Worm (Caenorhabditis elegans) whole organism, L4 larva: ENCODE results near the gene F18E3.12.

Source experiments
- F10B5.3 ChIP-seq: sonication (generic microtip); optimal IDR thresholded peaks from 2 replicates; lab custom pipeline; 2016; ENCODE audit warnings: mild to moderate bottlenecking, missing genetic modification characterization, missing compliant biosample characterization
- F26F4.8 ChIP-seq: fragments of 200-800 bp; sonication (Bioruptor generic); conservative IDR thresholded peaks from 2 replicates; pipeline ENCODE4 v1.3.6; 2022; ENCODE audit warnings: missing genetic modification characterization, missing compliant biosample characterization
- F44E2.7 ChIP-seq: fragments of 200-800 bp; sonication (Bioruptor generic); IDR thresholded peaks from 2 replicates; pipeline ENCODE4 v2.1.2; 2022; ENCODE audit warnings: missing genetic modification characterization, missing compliant biosample characterization
- F49E8.2 ChIP-seq: sonication (generic microtip); optimal IDR thresholded peaks from 2 replicates; lab custom pipeline; 2016; ENCODE audit warnings: missing compliant biosample characterization, mild to moderate bottlenecking, missing genetic modification characterization, borderline replicate concordance
- T20F7.1 ChIP-seq: fragments of 200-800 bp; sonication (Bioruptor generic); optimal IDR thresholded peaks from 2 replicates; lab custom pipeline; 2018; ENCODE audit warnings: mild to moderate bottlenecking, missing genetic modification characterization, missing compliant biosample characterization
- Y5F2A.4 ChIP-seq: fragments of 200-800 bp; sonication (Bioruptor generic); optimal IDR thresholded peaks from 2 replicates; lab custom pipeline; 2018; ENCODE audit warnings: mild to moderate bottlenecking, missing genetic modification characterization, missing compliant biosample characterization
- Y75B8A.6 ChIP-seq: fragments of 200-800 bp; sonication (Bioruptor generic); IDR thresholded peaks from 2 replicates; pipeline ENCODE4 v1.3.6; 2022; ENCODE audit warnings: missing genetic modification reagents, missing genetic modification characterization, missing compliant biosample characterization
- ZK546.5 ChIP-seq, 2 experiments: sonication (generic microtip); optimal IDR thresholded peaks; 2 replicates each; lab custom pipeline; 2017; ENCODE audit warnings: missing biosample characterization in 2 of 2, missing genetic modification characterization in 2 of 2
- ama-1 ChIP-seq: fragments of 150-350 bp; optimal IDR thresholded peaks from 2 replicates; lab custom pipeline; 2014; ENCODE audit warnings: inconsistent platforms, mixed read lengths
- ceh-20 ChIP-seq: fragments of 200-800 bp; sonication (Bioruptor generic); IDR thresholded peaks from 2 replicates; pipeline ENCODE4 v1.3.6; 2022; ENCODE audit warnings: missing genetic modification reagents, missing genetic modification characterization, missing compliant biosample characterization
- ceh-44 ChIP-seq: fragments of 200-800 bp; sonication (Bioruptor generic); IDR thresholded peaks from 2 replicates; pipeline ENCODE4 v1.3.6; 2022; ENCODE audit warnings: missing genetic modification reagents, missing genetic modification characterization, missing compliant biosample characterization
- ces-1 ChIP-seq: fragments of 150-350 bp; sonication (generic microtip); optimal IDR thresholded peaks from 4 replicates; lab custom pipeline; 2014; ENCODE audit warnings: missing biosample characterization, missing genetic modification reagents, missing genetic modification characterization
- daf-16 ChIP-seq, 3 experiments: sonication (generic microtip); optimal IDR thresholded peaks; 2 replicates each; lab custom pipeline; 2016 to 2017; ENCODE audit warnings: missing genetic modification characterization in 3 of 3, missing genetic modification reagents in 3 of 3, mild to moderate bottlenecking in 2 of 3, missing compliant biosample characterization in 2 of 3, missing biosample characterization in 1 of 3, moderate library complexity in 1 of 3
- dmd-6 ChIP-seq: fragments of 200-800 bp; sonication (Bioruptor generic); IDR thresholded peaks from 2 replicates; pipeline ENCODE4 v1.3.6; 2022; ENCODE audit warnings: missing genetic modification reagents, missing genetic modification characterization, missing compliant biosample characterization
- dmd-8 ChIP-seq: fragments of 200-800 bp; sonication (Bioruptor generic); IDR thresholded peaks from 2 replicates; pipeline ENCODE4 v1.3.6; 2022; ENCODE audit warnings: missing genetic modification characterization, missing compliant biosample characterization
- dpl-1 ChIP-seq: fragments of 150-350 bp; optimal IDR thresholded peaks from 2 replicates; lab custom pipeline; 2014; ENCODE audit warnings: missing biosample characterization, missing genetic modification reagents, missing genetic modification characterization
- duxl-1 ChIP-seq: sonication (generic microtip); optimal IDR thresholded peaks from 2 replicates; lab custom pipeline; 2016; ENCODE audit warnings: mild to moderate bottlenecking, missing genetic modification characterization, moderate library complexity, missing compliant biosample characterization; ENCODE audit not compliant: poor library complexity
- dve-1 ChIP-seq: sonication (generic microtip); optimal IDR thresholded peaks from 2 replicates; lab custom pipeline; 2017; ENCODE audit warnings: antibody characterized with exemption, mild to moderate bottlenecking, missing genetic modification characterization, missing compliant biosample characterization; ENCODE audit not compliant: insufficient read depth
- egl-27 ChIP-seq: sonication (generic microtip); optimal IDR thresholded peaks from 3 replicates; lab custom pipeline; 2017; ENCODE audit warnings: missing biosample characterization, missing genetic modification reagents, missing genetic modification characterization
- egl-43 ChIP-seq: fragments of 200-800 bp; sonication (Bioruptor generic); IDR thresholded peaks from 2 replicates; pipeline ENCODE4 v1.3.6; 2022; ENCODE audit warnings: missing genetic modification reagents, missing genetic modification characterization, missing compliant biosample characterization
- fkh-10 ChIP-seq: fragments of 150-350 bp; optimal IDR thresholded peaks from 2 replicates; lab custom pipeline; 2014; ENCODE audit warnings: missing biosample characterization, missing genetic modification reagents, missing genetic modification characterization
- hif-1 ChIP-seq, 2 experiments: sonication (generic microtip); optimal IDR thresholded peaks; 2 replicates each; lab custom pipeline; 2016 to 2017; ENCODE audit warnings: missing compliant biosample characterization in 2 of 2, missing genetic modification characterization in 2 of 2, missing genetic modification reagents in 2 of 2, missing genotype in 2 of 2, mild to moderate bottlenecking in 1 of 2
- lim-7 ChIP-seq: fragments of 200-800 bp; sonication (Bioruptor generic); IDR thresholded peaks from 2 replicates; pipeline ENCODE4 v1.3.6; 2022; ENCODE audit warnings: missing genetic modification characterization, missing compliant biosample characterization
- lin-39 ChIP-seq: fragments of 150-350 bp; optimal IDR thresholded peaks from 2 replicates; lab custom pipeline; 2014; ENCODE audit warnings: missing biosample characterization, missing genetic modification reagents, missing genetic modification characterization
- madf-5 ChIP-seq, 2 experiments: fragments of 200-800 bp; sonication (Bioruptor generic); IDR thresholded peaks; 2 replicates each; pipeline ENCODE4 v1.3.6; 2022; ENCODE audit warnings: missing compliant biosample characterization in 2 of 2, missing genetic modification characterization in 2 of 2
- mxl-2 ChIP-seq: fragments of 200-800 bp; sonication (Bioruptor generic); conservative IDR thresholded peaks from 2 replicates; pipeline ENCODE4 v1.3.6; 2022; ENCODE audit warnings: missing genetic modification reagents, missing genetic modification characterization, missing compliant biosample characterization
- nhr-10 ChIP-seq: fragments of 150-350 bp; optimal IDR thresholded peaks from 2 replicates; lab custom pipeline; 2014; ENCODE audit warnings: missing biosample characterization, missing genetic modification characterization
- nhr-111 ChIP-seq: fragments of 200-800 bp; sonication (Bioruptor generic); optimal IDR thresholded peaks from 2 replicates; lab custom pipeline; 2018; ENCODE audit warnings: mild to moderate bottlenecking, missing genetic modification characterization, missing compliant biosample characterization
- nhr-28 ChIP-seq: fragments of 150-350 bp; optimal IDR thresholded peaks from 2 replicates; lab custom pipeline; 2014; ENCODE audit warnings: missing biosample characterization, missing genetic modification characterization
- nhr-42 ChIP-seq: fragments of 200-800 bp; sonication (Bioruptor generic); IDR thresholded peaks from 2 replicates; pipeline ENCODE4 v1.3.6; 2022; ENCODE audit warnings: missing genetic modification characterization, missing compliant biosample characterization
- nhr-48 ChIP-seq: sonication (generic microtip); optimal IDR thresholded peaks from 2 replicates; lab custom pipeline; 2016; ENCODE audit warnings: mild to moderate bottlenecking, missing genetic modification characterization, missing compliant biosample characterization
- nhr-77 ChIP-seq: fragments of 150-350 bp; optimal IDR thresholded peaks from 2 replicates; lab custom pipeline; 2014; ENCODE audit warnings: missing biosample characterization, missing genetic modification characterization
- pha-4 ChIP-seq, 2 experiments: fragments of 150-350 bp in 1 of 2; fragments of 200-800 bp in 1 of 2; sonication (Bioruptor generic) in 1 of 2; IDR thresholded peaks in 1 of 2; optimal IDR thresholded peaks in 1 of 2; 2 replicates each; pipeline versions ENCODE4 v1.3.6 to Lab custom; 2014 to 2022; ENCODE audit warnings: missing genetic modification characterization in 2 of 2, missing genetic modification reagents in 2 of 2, missing biosample characterization in 1 of 2, missing compliant biosample characterization in 1 of 2
- pqm-1 ChIP-seq: sonication (generic microtip); optimal IDR thresholded peaks from 2 replicates; lab custom pipeline; 2017; ENCODE audit warnings: missing biosample characterization, missing genetic modification characterization
- rbr-2 ChIP-seq: sonication (generic microtip); optimal IDR thresholded peaks from 2 replicates; lab custom pipeline; 2016; ENCODE audit warnings: missing genotype, missing genetic modification characterization, missing compliant biosample characterization
- saeg-2 ChIP-seq: fragments of 200-800 bp; sonication (Bioruptor generic); IDR thresholded peaks from 2 replicates; pipeline ENCODE4 v1.3.6; 2022; ENCODE audit warnings: missing genetic modification reagents, missing genetic modification characterization, missing compliant biosample characterization
- tag-97 ChIP-seq: fragments of 200-800 bp; sonication (Bioruptor generic); IDR thresholded peaks from 2 replicates; pipeline ENCODE4 v1.3.6; 2022; ENCODE audit warnings: missing genetic modification characterization, missing compliant biosample characterization
- tra-1 ChIP-seq: fragments of 200-800 bp; sonication (Bioruptor generic); IDR thresholded peaks from 2 replicates; pipeline ENCODE4 v1.3.6; 2022; ENCODE audit warnings: missing genetic modification reagents, missing genetic modification characterization, missing compliant biosample characterization
- unc-62 ChIP-seq, 3 experiments: fragments of 150-350 bp in 1 of 3; sonication (generic microtip); optimal IDR thresholded peaks in 2 of 3; peaks in 1 of 3; 1 replicate in 1 of 3; 2 replicates in 2 of 3; lab custom pipeline; 2014 to 2017; ENCODE audit warnings: missing biosample characterization in 3 of 3, missing genetic modification characterization in 3 of 3, missing genetic modification reagents in 3 of 3, missing genotype in 1 of 3
- zfp-3 ChIP-seq: fragments of 200-800 bp; sonication (Bioruptor generic); conservative IDR thresholded peaks from 2 replicates; pipeline ENCODE4 v1.3.6; 2022; ENCODE audit warnings: missing genetic modification reagents, missing genetic modification characterization, missing compliant biosample characterization
- zip-11 ChIP-seq: fragments of 200-800 bp; sonication (Bioruptor generic); IDR thresholded peaks from 2 replicates; pipeline ENCODE4 v1.3.6; 2022; ENCODE audit warnings: missing genetic modification characterization, missing compliant biosample characterization

The F18E3.12 gene

DNA sequence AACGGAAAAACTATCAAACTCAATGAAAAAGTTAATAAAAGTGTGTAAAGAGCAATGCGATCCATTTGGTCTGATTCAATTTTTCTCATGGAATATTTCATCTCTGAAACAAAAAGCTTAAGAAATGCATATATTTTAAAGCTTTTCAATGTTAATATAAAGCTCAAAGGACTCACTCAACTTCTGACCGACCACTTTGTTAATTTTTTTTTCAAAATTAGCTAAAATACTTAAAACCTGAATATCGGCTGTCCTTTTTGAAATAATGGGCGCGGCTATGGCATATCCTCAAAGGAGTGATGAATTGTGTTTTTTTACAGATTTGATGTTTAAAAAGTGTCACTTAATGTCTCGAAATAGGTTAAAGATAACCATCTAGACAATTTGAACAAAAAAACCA, 25.0 kb upstream of the F18E3.12 start, which contains the start of gene C02H6.1:
TSS of gene C02H6.1 (minus strand) at position 101 of the 400 bp plus-strand sequence.
- no peak for TF ChIP-seq nhr-42 (GFP tag; lab: Robert Waterston, UW)
- TF ChIP-seq egl-43 (GFP tag; lab: Robert Waterston, UW), result no peak

DNA sequence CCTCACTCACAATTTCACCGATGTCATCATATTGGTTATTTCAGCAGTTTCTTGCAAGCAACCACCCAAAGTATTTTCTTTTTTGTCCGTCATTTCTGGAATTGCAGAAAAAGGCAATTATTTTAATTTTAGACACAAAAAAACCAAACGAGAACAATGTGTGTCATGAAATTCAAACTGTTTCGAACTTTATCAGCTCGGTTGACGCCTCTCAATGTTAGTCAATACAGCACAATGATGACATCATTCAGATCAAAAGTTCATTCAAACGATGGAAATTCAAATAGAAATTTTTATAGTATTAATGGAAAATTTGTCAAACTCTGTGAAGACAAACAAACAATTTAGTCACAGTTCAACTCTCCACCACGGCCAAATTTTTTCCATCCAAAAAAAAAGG, 22.9 kb upstream of the F18E3.12 start, which contains the start of gene fbxa-105:
TSS of gene fbxa-105 (minus strand) at position 97 of the 400 bp plus-strand sequence.
- TF ChIP-seq nhr-28 (tag; lab: Kevin White, UChicago), result peak; percentile 26
- no peak for TF ChIP-seq dmd-8 (GFP tag; lab: Robert Waterston, UW)
- peak; percentile 77 for TF ChIP-seq pqm-1 (tag; lab: Kevin White, UChicago)
- no peak for TF ChIP-seq tra-1
- no peak for TF ChIP-seq daf-16 (GFP tag; optimal IDR thresholded peaks at IDR 0.05; lab: Kevin White, UChicago)
- peak; percentile 59 for TF ChIP-seq daf-16 (tag; optimal IDR thresholded peaks at IDR 0.05; lab: Kevin White, UChicago)
- TF ChIP-seq madf-5 (GFP tag; IDR thresholded peaks at IDR 0.05; lab: Robert Waterston, UW), result no peak
- TF ChIP-seq egl-43 (GFP tag; lab: Robert Waterston, UW), result no peak
- no peak for TF ChIP-seq ces-1 (GFP tag; lab: Kevin White, UChicago)
- peak; percentile 24 for TF ChIP-seq dve-1 (tag; lab: Kevin White, UChicago)

DNA sequence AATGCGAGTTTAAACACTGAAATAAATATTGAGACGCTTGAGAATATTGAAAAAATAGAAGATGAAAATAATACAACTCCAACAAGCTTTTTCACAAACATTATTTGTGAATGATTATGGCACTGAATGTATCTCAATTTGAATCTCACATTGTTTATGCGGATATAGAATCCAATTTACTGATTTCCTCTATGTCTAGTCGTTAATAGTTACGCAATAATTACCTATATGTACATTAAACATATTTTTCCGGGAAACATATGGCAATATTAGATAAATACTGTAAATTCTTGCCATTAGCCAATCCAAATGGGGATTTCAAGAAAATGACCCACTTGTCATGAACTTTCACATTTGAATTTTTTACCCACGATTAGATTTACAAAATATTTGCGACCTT, 19.4 kb upstream of the F18E3.12 start, which contains the start of gene srx-9:
TSS of gene srx-9 (minus strand) at position 101 of the 400 bp plus-strand sequence.
- TF ChIP-seq ceh-44 (GFP tag; lab: Robert Waterston, UW) (no peak), unc-62 (GFP tag; optimal IDR thresholded peaks at IDR 0.05 in 1 of 2; lab: Kevin White, UChicago) (peak in 1 of 2 experiments; percentile 2), unc-62 (tag; optimal IDR thresholded peaks at IDR 0.05; lab: Kevin White, UChicago) (no peak)

DNA sequence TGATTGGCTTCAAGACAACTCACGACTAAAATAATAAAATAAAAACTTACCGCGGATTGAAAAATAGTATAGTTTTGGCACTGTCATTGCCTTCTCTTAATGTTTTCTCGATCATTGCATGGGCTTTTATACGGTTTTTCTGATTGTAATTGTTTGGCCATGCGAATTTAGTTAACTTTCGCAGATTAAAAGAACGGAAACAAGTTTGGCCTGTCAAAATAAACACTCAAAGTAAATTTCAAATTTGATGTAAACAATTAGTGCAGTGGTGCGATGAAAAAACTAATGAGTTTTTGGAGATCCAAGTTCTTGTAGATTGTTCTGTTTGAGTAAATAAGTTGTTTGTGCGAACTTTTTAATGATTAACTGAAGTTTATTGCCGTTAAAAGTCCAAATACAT, 15.6 kb upstream of the F18E3.12 start, which contains the start of gene gst-41:
TSS of gene gst-41 (minus strand) at position 101 of the 400 bp plus-strand sequence.
- no peak for TF ChIP-seq saeg-2
- TF ChIP-seq ceh-20, result no peak
- no peak for TF ChIP-seq egl-43 (GFP tag; lab: Robert Waterston, UW)
- no peak for TF ChIP-seq duxl-1
- no peak for TF ChIP-seq pha-4 (GFP tag; IDR thresholded peaks at IDR 0.05; lab: Robert Waterston, UW)
- no peak for TF ChIP-seq pha-4 (tag; optimal IDR thresholded peaks at IDR 0.05; lab: Kevin White, UChicago)
- TF ChIP-seq dpl-1 (GFP tag; lab: Kevin White, UChicago), result no peak
- no peak for TF ChIP-seq nhr-77 (tag; lab: Kevin White, UChicago)
- TF ChIP-seq rbr-2 (tag; lab: Kevin White, UChicago), result no peak
- TF ChIP-seq dmd-6 (GFP tag; lab: Robert Waterston, UW), result no peak
- no peak for TF ChIP-seq Y75B8A.6 (GFP tag; lab: Robert Waterston, UW)
- TF ChIP-seq F49E8.2 (tag; lab: Kevin White, UChicago), result no peak
- TF ChIP-seq zfp-3 (GFP tag; lab: Robert Waterston, UW), result no peak
- TF ChIP-seq F10B5.3 (tag; lab: Kevin White, UChicago), result no peak
- TF ChIP-seq ZK546.5 (tag; optimal IDR thresholded peaks at IDR 0.05; lab: Kevin White, UChicago), result no peak
- TF ChIP-seq lim-7 (GFP tag; lab: Robert Waterston, UW), result no peak
- no peak for TF ChIP-seq fkh-10 (GFP tag; lab: Kevin White, UChicago)
- no peak for TF ChIP-seq zip-11 (GFP tag; lab: Robert Waterston, UW)
- TF ChIP-seq nhr-111 (GFP tag; lab: Kevin White, UChicago), result no peak

DNA sequence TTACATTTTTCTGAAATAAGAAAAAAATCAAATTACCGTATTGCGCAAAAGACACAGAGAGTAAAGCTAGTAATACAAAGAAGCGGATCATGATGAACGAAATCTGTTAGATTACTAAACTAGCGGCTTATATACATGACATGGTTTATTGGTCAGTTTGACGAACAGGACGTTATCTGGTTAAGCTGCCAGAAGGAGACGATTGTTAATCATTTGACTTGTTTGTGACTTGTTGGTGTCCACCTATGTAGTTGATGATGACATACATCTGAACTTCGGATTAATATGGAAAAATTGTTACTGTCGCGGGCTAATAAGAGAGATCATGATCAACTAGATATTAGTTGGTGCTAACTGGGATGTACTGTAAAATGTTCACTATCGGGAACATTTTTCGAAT, 14.7 kb upstream of the F18E3.12 start, which contains the start of gene cnc-9:
TSS of gene cnc-9 (minus strand) at position 101 of the 400 bp plus-strand sequence.
- TF ChIP-seq egl-27 (tag; lab: Kevin White, UChicago) (no peak), dmd-6 (GFP tag; lab: Robert Waterston, UW) (no peak), nhr-10 (tag; lab: Kevin White, UChicago) (no peak), T20F7.1 (no peak), F44E2.7 (GFP tag; lab: Robert Waterston, UW) (no peak), nhr-48 (tag; lab: Kevin White, UChicago) (no peak), pha-4 (GFP tag; IDR thresholded peaks at IDR 0.05; lab: Robert Waterston, UW) (no peak), pha-4 (tag; optimal IDR thresholded peaks at IDR 0.05; lab: Kevin White, UChicago) (no peak), tag-97 (GFP tag; lab: Robert Waterston, UW) (no peak), F26F4.8 (GFP tag; lab: Robert Waterston, UW) (no peak), ces-1 (GFP tag; lab: Kevin White, UChicago) (no peak), mxl-2 (GFP tag; lab: Robert Waterston, UW) (no peak), hif-1 (tag; optimal IDR thresholded peaks at IDR 0.05; lab: Kevin White, UChicago) (no peak), Y5F2A.4 (GFP tag; lab: Kevin White, UChicago) (no peak), ama-1 (lab: Kevin White, UChicago) (no peak), dmd-8 (GFP tag; lab: Robert Waterston, UW) (no peak), lin-39 (tag; lab: Kevin White, UChicago) (no peak), nhr-111 (GFP tag; lab: Kevin White, UChicago) (no peak)
